Fruit fly (Drosophila melanogaster): Measurements from ENCODE around the gene CG8620.
A peak's percentile ranks its signal among the peaks of the same experiment; 100 is the strongest.

CG8620 gene

dm6 chr3L:7151521-7152465 lies 6.1 kb upstream of the CG8620 start (continued):
- TF ChIP-seq H2.0 (GFP tag; IDR thresholded peaks at IDR 0.05) (peak; percentile 32; the same call in 1 of the 2 replicates), CG12155 (GFP tag; optimal IDR thresholded peaks at IDR 0.05) (peak; percentile 5), jigr1 (GFP tag; IDR thresholded peaks at IDR 0.05) (0 out of 3 replicates have a peak, but pooled peaks have one; percentile 23), CG15514 (GFP tag; optimal IDR thresholded peaks at IDR 0.05) (no peak), CG43689 (GFP tag; IDR thresholded peaks at IDR 0.05) (no peak), CG11093 (GFP tag; IDR thresholded peaks at IDR 0.05) (no peak), BtbVII (GFP tag; optimal IDR thresholded peaks at IDR 0.05) (no peak), CG3281 (GFP tag; optimal IDR thresholded peaks at IDR 0.05) (no peak), YL-1 (GFP tag; optimal IDR thresholded peaks at IDR 0.05) (no peak), hkb (optimal IDR thresholded peaks at IDR 0.05) (no peak), hkb (GFP tag; IDR thresholded peaks at IDR 0.05) (peak; percentile 68), NC2α (GFP tag; optimal IDR thresholded peaks at IDR 0.05) (no peak), Taf1 (GFP tag; IDR thresholded peaks at IDR 0.05) (no peak), gsb-n (tag; optimal IDR thresholded peaks at IDR 0.05) (peak; percentile 46), bigmax (GFP tag; optimal IDR thresholded peaks at IDR 0.05) (no peak), CG10274 (GFP tag; optimal IDR thresholded peaks at IDR 0.05) (no peak), cwo (GFP tag; optimal IDR thresholded peaks at IDR 0.05) (no peak), CG4360 (GFP tag; IDR thresholded peaks at IDR 0.05) (peak; percentile 36; the same call in 1 of the 2 replicates), odd (GFP tag; optimal IDR thresholded peaks at IDR 0.05) (no peak), wek (GFP tag; optimal IDR thresholded peaks at IDR 0.05) (no peak), CG14667 (GFP tag; IDR thresholded peaks at IDR 0.05) (peak; percentile 64), Xrp1 (GFP tag; IDR thresholded peaks at IDR 0.05) (peak; percentile 90), unc-4 (GFP tag; IDR thresholded peaks at IDR 0.05; ENCODE audit: partially characterized antibody) (no peak), repo (GFP tag; optimal IDR thresholded peaks at IDR 0.05) (no peak), CG3726 (GFP tag; IDR thresholded peaks at IDR 0.05) (no peak), MTF-1 (GFP tag; optimal IDR thresholded peaks at IDR 0.05; ENCODE audit: borderline replicate concordance) (no peak), CG13624 (GFP tag; optimal IDR thresholded peaks at IDR 0.05) (no peak), CG11695 (GFP tag; IDR thresholded peaks at IDR 0.05) (peak; percentile 46; the same call in 2 of the 3 replicates), CoRest (tag; optimal IDR thresholded peaks at IDR 0.05) (peak; percentile 51), CG2199 (GFP tag; IDR thresholded peaks at IDR 0.05) (no peak), kay (GFP tag; optimal IDR thresholded peaks at IDR 0.05) (no peak), E2f1 (GFP tag; IDR thresholded peaks at IDR 0.05) (peak; percentile 65), CG31441 (GFP tag; IDR thresholded peaks at IDR 0.05) (peak; percentile 62), Elba2 (GFP tag; optimal IDR thresholded peaks at IDR 0.05) (no peak)

dm6 chr3L:7153634-7154033 lies 4.3 kb upstream of the CG8620 start:
- TF ChIP-seq gem (tag; optimal IDR thresholded peaks at IDR 0.05) (peak; percentile 48), CG2712 (tag; optimal IDR thresholded peaks at IDR 0.05) (peak; percentile 19), nmo (GFP tag; optimal IDR thresholded peaks at IDR 0.05) (peak; percentile 26), lola (GFP tag; optimal IDR thresholded peaks at IDR 0.05) (peak in 1 of 3 experiments; percentile 5), Drgx (GFP tag; IDR thresholded peaks at IDR 0.05) (peak; percentile 52; the same call in 1 of the 2 replicates), CG15073 (GFP tag; optimal IDR thresholded peaks at IDR 0.05) (no peak), Sox102F (GFP tag; optimal IDR thresholded peaks at IDR 0.05) (peak; percentile 36), dmrt99B (tag; optimal IDR thresholded peaks at IDR 0.05) (peak; percentile 39), zf30C (GFP tag; optimal IDR thresholded peaks at IDR 0.05) (no peak), Xbp1 (GFP tag; optimal IDR thresholded peaks at IDR 0.05) (peak; percentile 2), lab (GFP tag; optimal IDR thresholded peaks at IDR 0.05) (peak; percentile 26), az2 (GFP tag; optimal IDR thresholded peaks at IDR 0.05) (peak; percentile 8), CG17829 (tag; optimal IDR thresholded peaks at IDR 0.05) (peak; percentile 2), CG30403 (GFP tag; optimal IDR thresholded peaks at IDR 0.05) (peak; percentile 13), CG17361 (GFP tag; IDR thresholded peaks at IDR 0.05) (0 out of 3 replicates have a peak, but pooled peaks have one; percentile 24), CG17359 (tag; optimal IDR thresholded peaks at IDR 0.05) (peak; percentile 1)
